Fruit fly (Drosophila melanogaster) whole organism, prepupa: ENCODE results near the gene cv.

Experiments used
- Blimp-1 ChIP-seq: fragments of 200-800 bp; sonication (Bioruptor generic); optimal IDR thresholded peaks from 3 replicates; lab custom pipeline; 2017; ENCODE audit warnings: missing biosample characterization, missing genetic modification characterization, mild to moderate bottlenecking, moderate library complexity, missing genetic modification reagents
- CG10631 ChIP-seq: fragments of 200-800 bp; sonication (Bioruptor generic); optimal IDR thresholded peaks from 2 replicates; lab custom pipeline; 2016; ENCODE audit warnings: missing biosample characterization, missing genetic modification characterization
- CG11294 ChIP-seq: fragments of 200-800 bp; sonication (Bioruptor generic); IDR thresholded peaks from 2 replicates; pipeline ENCODE4 v1.3.6; 2022; ENCODE audit warnings: missing biosample characterization, missing genetic modification characterization
- CG15336 ChIP-seq: fragments of 200-800 bp; sonication (Bioruptor generic); IDR thresholded peaks from 2 replicates; pipeline ENCODE4 v1.3.6; 2022; ENCODE audit warnings: missing biosample characterization, missing genetic modification characterization
- CG1621 ChIP-seq: fragments of 200-800 bp; sonication (Bioruptor generic); optimal IDR thresholded peaks from 3 replicates; lab custom pipeline; 2018; ENCODE audit warnings: missing biosample characterization, mild to moderate bottlenecking, missing genetic modification characterization
- CG3032 ChIP-seq: fragments of 200-800 bp; optimal IDR thresholded peaks from 2 replicates; lab custom pipeline; 2019; ENCODE audit warnings: missing biosample characterization, mild to moderate bottlenecking, missing genetic modification characterization, moderate library complexity
- CG31627 ChIP-seq: fragments of 200-800 bp; sonication (Bioruptor generic); optimal IDR thresholded peaks from 3 replicates; lab custom pipeline; 2016; ENCODE audit warnings: missing biosample characterization, missing genetic modification characterization
- CG32006 ChIP-seq: fragments of 200-800 bp; sonication (Bioruptor generic); optimal IDR thresholded peaks from 3 replicates; lab custom pipeline; 2017; ENCODE audit warnings: missing biosample characterization, mild to moderate bottlenecking, missing genetic modification characterization
- CG34406 ChIP-seq: fragments of 200-800 bp; sonication (Bioruptor generic); optimal IDR thresholded peaks from 3 replicates; lab custom pipeline; 2016; ENCODE audit warnings: missing biosample characterization, missing genetic modification characterization
- CG3919 ChIP-seq: fragments of 200-800 bp; sonication (Bioruptor generic); optimal IDR thresholded peaks from 3 replicates; lab custom pipeline; 2016; ENCODE audit warnings: missing biosample characterization, missing genetic modification characterization
- CG4318 ChIP-seq: fragments of 200-800 bp; sonication (Bioruptor generic); optimal IDR thresholded peaks from 3 replicates; lab custom pipeline; 2017; ENCODE audit warnings: missing biosample characterization, mild to moderate bottlenecking, missing genetic modification characterization
- CG6163 ChIP-seq: fragments of 200-800 bp; sonication (Bioruptor generic); IDR thresholded peaks from 3 replicates; pipeline ENCODE4 v1.3.6; 2022; ENCODE audit warnings: missing biosample characterization, missing genetic modification characterization
- CG6792 ChIP-seq: fragments of 200-800 bp; sonication (Bioruptor generic); optimal IDR thresholded peaks from 3 replicates; lab custom pipeline; 2016; ENCODE audit warnings: missing biosample characterization, missing genetic modification characterization
- CG6808 ChIP-seq: fragments of 200-800 bp; sonication (Bioruptor generic); optimal IDR thresholded peaks from 3 replicates; lab custom pipeline; 2017; ENCODE audit warnings: missing biosample characterization, missing genetic modification characterization, mild to moderate bottlenecking, moderate library complexity, missing genetic modification reagents
- CG6854 ChIP-seq: fragments of 200-800 bp; sonication (Bioruptor generic); optimal IDR thresholded peaks from 2 replicates; lab custom pipeline; 2017; ENCODE audit warnings: missing biosample characterization, mild to moderate bottlenecking, missing genetic modification characterization
- CG7368 ChIP-seq: fragments of 200-800 bp; sonication (Bioruptor generic); optimal IDR thresholded peaks from 3 replicates; lab custom pipeline; 2016; ENCODE audit warnings: missing biosample characterization, missing genetic modification characterization
- CG9139 ChIP-seq: fragments of 200-800 bp; sonication (Bioruptor generic); optimal IDR thresholded peaks from 3 replicates; lab custom pipeline; 2017; ENCODE audit warnings: missing biosample characterization, mild to moderate bottlenecking, missing genetic modification characterization
- Eip75B ChIP-seq: fragments of 200-800 bp; sonication (Bioruptor generic); optimal IDR thresholded peaks from 3 replicates; lab custom pipeline; 2016; ENCODE audit warnings: missing biosample characterization, missing genetic modification characterization
- Eip78C ChIP-seq: fragments of 200-800 bp; sonication (Bioruptor generic); peaks from one replicate; lab custom pipeline; 2016; ENCODE audit warnings: missing biosample characterization, missing genetic modification characterization
- Eip93F ChIP-seq: fragments of 200-800 bp; sonication (Bioruptor generic); optimal IDR thresholded peaks from 2 replicates; lab custom pipeline; 2016; ENCODE audit warnings: missing biosample characterization, mild to moderate bottlenecking, missing genetic modification characterization
- Ets21C ChIP-seq: fragments of 200-800 bp; sonication (Bioruptor generic); optimal IDR thresholded peaks from 3 replicates; lab custom pipeline; 2016; ENCODE audit warnings: missing biosample characterization, missing genetic modification characterization
- Ets96B ChIP-seq: fragments of 200-800 bp; optimal IDR thresholded peaks from 2 replicates; lab custom pipeline; 2019; ENCODE audit warnings: missing biosample characterization, mild to moderate bottlenecking, missing genetic modification characterization, moderate library complexity
- Hr38 ChIP-seq: sonication (Bioruptor generic); optimal IDR thresholded peaks from 2 replicates; lab custom pipeline; 2016; ENCODE audit warnings: missing biosample characterization, missing genetic modification characterization
- Hr39 ChIP-seq: fragments of 200-800 bp; sonication (Bioruptor generic); optimal IDR thresholded peaks from 2 replicates; lab custom pipeline; 2016; ENCODE audit warnings: missing biosample characterization, missing genetic modification characterization
- Hr4 ChIP-seq: fragments of 200-800 bp; sonication (Bioruptor generic); optimal IDR thresholded peaks from 3 replicates; lab custom pipeline; 2016; ENCODE audit warnings: missing biosample characterization, missing genetic modification characterization
- Lpt ChIP-seq: fragments of 200-800 bp; sonication (Bioruptor generic); optimal IDR thresholded peaks from 3 replicates; lab custom pipeline; 2016; ENCODE audit warnings: missing biosample characterization, missing genetic modification characterization
- Met ChIP-seq: fragments of 200-800 bp; sonication (Bioruptor generic); optimal IDR thresholded peaks from 3 replicates; lab custom pipeline; 2016; ENCODE audit warnings: missing biosample characterization, missing genetic modification characterization
- OdsH ChIP-seq: fragments of 200-800 bp; sonication (Bioruptor generic); optimal IDR thresholded peaks from 3 replicates; lab custom pipeline; 2016; ENCODE audit warnings: missing biosample characterization, missing genetic modification characterization
- Smox ChIP-seq: fragments of 200-800 bp; sonication (Bioruptor generic); optimal IDR thresholded peaks from 3 replicates; lab custom pipeline; 2016; ENCODE audit warnings: missing biosample characterization, missing genetic modification characterization
- Sox14 ChIP-seq: fragments of 200-800 bp; sonication (Bioruptor generic); optimal IDR thresholded peaks from 3 replicates; lab custom pipeline; 2016; ENCODE audit warnings: missing biosample characterization, missing genetic modification characterization
- achi ChIP-seq: fragments of 200-800 bp; sonication (Bioruptor generic); optimal IDR thresholded peaks from 3 replicates; lab custom pipeline; 2016; ENCODE audit warnings: missing biosample characterization, missing genetic modification characterization
- acj6 ChIP-seq: fragments of 200-800 bp; sonication (Bioruptor generic); optimal IDR thresholded peaks from 3 replicates; lab custom pipeline; 2016; ENCODE audit warnings: missing biosample characterization, missing genetic modification characterization
- cyc ChIP-seq: fragments of 200-800 bp; sonication (Bioruptor generic); optimal IDR thresholded peaks from 3 replicates; lab custom pipeline; 2016; ENCODE audit warnings: missing biosample characterization, missing genetic modification characterization
- dac ChIP-seq: fragments of 200-800 bp; sonication (Bioruptor generic); optimal IDR thresholded peaks from 2 replicates; lab custom pipeline; 2017; ENCODE audit warnings: missing biosample characterization, mild to moderate bottlenecking, missing genetic modification characterization
- dsx ChIP-seq: fragments of 200-800 bp; optimal IDR thresholded peaks from 3 replicates; lab custom pipeline; 2019; ENCODE audit warnings: missing biosample characterization, mild to moderate bottlenecking, missing genetic modification characterization, moderate library complexity; ENCODE audit not compliant: poor library complexity, severe bottlenecking
- eg ChIP-seq: fragments of 200-800 bp; sonication (Bioruptor generic); IDR thresholded peaks from 3 replicates; pipeline ENCODE4 v1.3.6; 2022; ENCODE audit warnings: missing biosample characterization, missing genetic modification characterization
- esn ChIP-seq: fragments of 200-800 bp; sonication (Bioruptor generic); optimal IDR thresholded peaks from 2 replicates; lab custom pipeline; 2016; ENCODE audit warnings: missing biosample characterization, mild to moderate bottlenecking, missing genetic modification characterization, moderate library complexity
- fkh ChIP-seq: fragments of 200-800 bp; sonication (Bioruptor generic); optimal IDR thresholded peaks from 3 replicates; lab custom pipeline; 2017; ENCODE audit warnings: missing biosample characterization, mild to moderate bottlenecking, missing genetic modification characterization, moderate library complexity
- lz ChIP-seq: fragments of 200-800 bp; sonication (Bioruptor generic); optimal IDR thresholded peaks from 3 replicates; lab custom pipeline; 2016; ENCODE audit warnings: missing biosample characterization, missing genetic modification characterization
- pdm3 ChIP-seq: fragments of 200-800 bp; sonication (Bioruptor generic); optimal IDR thresholded peaks from 3 replicates; lab custom pipeline; 2016; ENCODE audit warnings: missing biosample characterization, missing genetic modification characterization
- salr ChIP-seq, 2 experiments: fragments of 200-800 bp; sonication (Bioruptor generic); optimal IDR thresholded peaks; 3 replicates each; lab custom pipeline; 2016 to 2018; ENCODE audit warnings: missing biosample characterization in 2 of 2, missing genetic modification characterization in 2 of 2, mild to moderate bottlenecking in 1 of 2
- spab ChIP-seq: fragments of 200-800 bp; sonication (Bioruptor generic); optimal IDR thresholded peaks from 2 replicates; lab custom pipeline; 2017; ENCODE audit warnings: missing biosample characterization, mild to moderate bottlenecking, missing genetic modification characterization, missing genetic modification reagents
- ss ChIP-seq, 2 experiments: fragments of 200-800 bp; sonication (Bioruptor generic); optimal IDR thresholded peaks; 2 replicates in 1 of 2; 3 replicates in 1 of 2; lab custom pipeline; 2017 to 2018; ENCODE audit warnings: mild to moderate bottlenecking in 2 of 2, missing biosample characterization in 2 of 2, missing genetic modification characterization in 2 of 2, moderate library complexity in 1 of 2
- svp ChIP-seq: fragments of 200-800 bp; sonication (Bioruptor generic); peaks from one replicate; lab custom pipeline; 2016; ENCODE audit warnings: missing biosample characterization, missing genetic modification characterization
- topi ChIP-seq: fragments of 200-800 bp; sonication (Bioruptor generic); optimal IDR thresholded peaks from 3 replicates; lab custom pipeline; 2016; ENCODE audit warnings: missing biosample characterization, missing genetic modification characterization

Gene cv

dm6 chrX:5689417-5690215 lies at the start of gene cv, which contains the start of gene PGAP1:
Gene cv (plus strand): TSS chrX:5690002.
Gene PGAP1 (minus strand): TSS chrX:5689473.
- TF ChIP-seq salr (GFP tag; optimal IDR thresholded peaks at IDR 0.05; lab: Kevin White, UChicago) (no peak), topi (no peak), CG9139 (no peak), fkh (GFP tag; lab: Kevin White, UChicago) (no peak), dac (GFP tag; lab: Kevin White, UChicago) (no peak), acj6 (GFP tag; lab: Kevin White, UChicago) (peak; percentile 42), spab (no peak), OdsH (GFP tag; lab: Kevin White, UChicago) (no peak), Hr4 (GFP tag; lab: Kevin White, UChicago) (peak; percentile 31), ss (GFP tag; optimal IDR thresholded peaks at IDR 0.05; lab: Kevin White, UChicago) (no peak), CG1621 (tag; lab: Kevin White, UChicago) (no peak), CG15336 (GFP tag; lab: Robert Waterston, UW) (no peak), Eip78C (GFP tag; lab: Kevin White, UChicago) (peak; percentile 70), svp (GFP tag; lab: Kevin White, UChicago) (no peak), Lpt (GFP tag; lab: Kevin White, UChicago) (no peak), Eip93F (GFP tag; lab: Kevin White, UChicago) (no peak), Eip75B (no peak), CG6808 (GFP tag; lab: Kevin White, UChicago) (no peak), CG6792 (GFP tag; lab: Kevin White, UChicago) (peak; percentile 4), CG10631 (GFP tag; lab: Kevin White, UChicago) (peak; percentile 18), lz (peak; percentile 58), Ets96B (tag; lab: Kevin White, UChicago) (no peak), CG4318 (GFP tag; lab: Kevin White, UChicago) (no peak), pdm3 (peak; percentile 49), CG7368 (GFP tag; lab: Kevin White, UChicago) (no peak), dsx (no peak), CG3032 (tag; lab: Kevin White, UChicago) (peak; percentile 36), achi (no peak), Smox (GFP tag; lab: Kevin White, UChicago) (no peak), CG32006 (GFP tag; lab: Kevin White, UChicago) (peak; percentile 35), Hr39 (GFP tag; lab: Kevin White, UChicago) (peak; percentile 49), esn (GFP tag; lab: Kevin White, UChicago) (peak; percentile 61), Ets21C (peak; percentile 30), CG34406 (GFP tag; lab: Kevin White, UChicago) (peak; percentile 15), Hr38 (GFP tag; lab: Kevin White, UChicago) (no peak), CG6163 (peak; percentile 19; the same call in 1 of the 3 replicates), Met (GFP tag; lab: Kevin White, UChicago) (no peak), CG11294 (no peak), Sox14 (GFP tag; lab: Kevin White, UChicago) (peak; percentile 55), eg (GFP tag; lab: Robert Waterston, UW) (0 out of 3 replicates have a peak, but pooled peaks have one; percentile 4), Blimp-1 (GFP tag; lab: Kevin White, UChicago) (no peak), CG31627 (GFP tag; lab: Kevin White, UChicago) (peak; percentile 29), CG3919 (GFP tag; lab: Kevin White, UChicago) (no peak), cyc (GFP tag; lab: Kevin White, UChicago) (peak; percentile 13), CG6854 (GFP tag; lab: Kevin White, UChicago) (no peak)
- TF ChIP-seq, all 60 proteins: peak for 18
